Worm (Caenorhabditis elegans): ENCODE data around the gene lido-4.

DNA sequence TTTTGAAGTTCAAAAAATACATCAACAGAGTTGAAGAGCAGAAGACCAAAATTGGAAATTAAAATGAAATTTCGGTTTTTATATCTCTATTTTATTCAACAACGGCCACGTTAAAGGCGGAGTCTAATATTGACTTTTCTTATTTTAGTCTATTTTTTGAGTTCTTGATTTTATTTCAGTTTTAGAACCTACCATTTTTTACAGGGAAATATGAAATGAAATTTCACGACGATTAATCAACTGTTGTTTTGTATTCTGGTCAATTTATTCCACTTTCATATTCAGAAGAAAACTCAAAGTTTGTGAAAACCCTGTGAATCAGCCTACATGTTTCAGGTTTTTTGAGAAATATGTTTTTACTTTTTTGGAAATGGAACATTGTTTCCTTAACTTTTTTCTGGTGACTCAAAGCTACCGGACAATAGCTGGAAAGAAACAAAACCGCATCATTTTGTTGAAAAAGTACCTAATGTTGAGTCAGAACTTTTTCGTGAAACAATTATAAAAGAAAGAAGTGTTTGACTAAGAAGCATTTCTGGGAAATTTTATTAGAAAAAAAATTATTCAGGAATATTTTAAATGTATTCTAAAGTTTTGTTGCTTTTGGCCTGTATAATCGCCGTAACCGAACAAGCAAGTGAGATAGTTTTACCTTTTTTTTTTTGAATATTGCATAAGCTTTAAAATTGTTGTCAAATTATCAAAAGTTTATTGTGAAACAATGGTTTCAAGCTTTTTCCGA is 26.8 kb downstream of the lido-4 start, which contains the start of the genes irld-23 and C08A9.10:
- TF ChIP-seq ztf-11 (tag; optimal IDR thresholded peaks at IDR 0.05) (no peak), unc-62 (GFP tag; optimal IDR thresholded peaks at IDR 0.05) (no peak), pha-4 (tag; optimal IDR thresholded peaks at IDR 0.05) (no peak), nhr-12 (tag; optimal IDR thresholded peaks at IDR 0.05) (no peak), lin-13 (tag; optimal IDR thresholded peaks at IDR 0.05) (no peak), mep-1 (tag; optimal IDR thresholded peaks at IDR 0.05) (no peak), lsy-2 (tag; optimal IDR thresholded peaks at IDR 0.05) (no peak), nhr-76 (tag; optimal IDR thresholded peaks at IDR 0.05) (no peak)
